Worm (Caenorhabditis elegans) whole organism, L4 larva: ENCODE data around the gene pup-2.
A peak's percentile ranks its signal among the peaks of the same experiment; 100 is the strongest.

Experiments used
- D1046.2 ChIP-seq: fragments of 200-800 bp; sonication (Bioruptor generic); IDR thresholded peaks from 2 replicates; pipeline ENCODE4 v1.3.6; 2022; ENCODE audit warnings: missing genetic modification characterization, missing compliant biosample characterization
- F10B5.3 ChIP-seq: sonication (generic microtip); optimal IDR thresholded peaks from 2 replicates; lab custom pipeline; 2016; ENCODE audit warnings: mild to moderate bottlenecking, missing genetic modification characterization, missing compliant biosample characterization
- F26F4.8 ChIP-seq: fragments of 200-800 bp; sonication (Bioruptor generic); conservative IDR thresholded peaks from 2 replicates; pipeline ENCODE4 v1.3.6; 2022; ENCODE audit warnings: missing genetic modification characterization, missing compliant biosample characterization
- F44E2.7 ChIP-seq: fragments of 200-800 bp; sonication (Bioruptor generic); IDR thresholded peaks from 2 replicates; pipeline ENCODE4 v2.1.2; 2022; ENCODE audit warnings: missing genetic modification characterization, missing compliant biosample characterization
- T26A8.4 ChIP-seq: fragments of 200-800 bp; sonication (Bioruptor generic); IDR thresholded peaks from 2 replicates; pipeline ENCODE4 v1.3.6; 2022; ENCODE audit warnings: missing genetic modification characterization, missing compliant biosample characterization
- Y5F2A.4 ChIP-seq: fragments of 200-800 bp; sonication (Bioruptor generic); optimal IDR thresholded peaks from 2 replicates; lab custom pipeline; 2018; ENCODE audit warnings: mild to moderate bottlenecking, missing genetic modification characterization, missing compliant biosample characterization
- aly-2 ChIP-seq: sonication (generic microtip); optimal IDR thresholded peaks from 2 replicates; lab custom pipeline; 2018; ENCODE audit warnings: missing biosample characterization, missing genetic modification characterization
- arid-1 ChIP-seq: fragments of 200-800 bp; sonication (Bioruptor generic); conservative IDR thresholded peaks from 2 replicates; pipeline ENCODE4 v1.3.6; 2022; ENCODE audit warnings: missing genetic modification reagents, missing genetic modification characterization, missing compliant biosample characterization
- ceh-20 ChIP-seq: fragments of 200-800 bp; sonication (Bioruptor generic); IDR thresholded peaks from 2 replicates; pipeline ENCODE4 v1.3.6; 2022; ENCODE audit warnings: missing genetic modification reagents, missing genetic modification characterization, missing compliant biosample characterization
- ceh-44 ChIP-seq: fragments of 200-800 bp; sonication (Bioruptor generic); IDR thresholded peaks from 2 replicates; pipeline ENCODE4 v1.3.6; 2022; ENCODE audit warnings: missing genetic modification reagents, missing genetic modification characterization, missing compliant biosample characterization
- cey-2 ChIP-seq: sonication (generic microtip); optimal IDR thresholded peaks from 3 replicates; lab custom pipeline; 2017; ENCODE audit warnings: missing genetic modification characterization, mild to moderate bottlenecking, missing compliant biosample characterization, antibody characterized with exemption, borderline replicate concordance; ENCODE audit not compliant: insufficient read depth
- ctbp-1 ChIP-seq: fragments of 200-800 bp; sonication (Bioruptor generic); IDR thresholded peaks from 2 replicates; pipeline ENCODE4 v1.3.6; 2022; ENCODE audit warnings: missing genetic modification reagents, missing genetic modification characterization, missing compliant biosample characterization
- daf-8 ChIP-seq: fragments of 200-800 bp; sonication (Bioruptor generic); IDR thresholded peaks from 2 replicates; pipeline ENCODE4 v1.3.6; 2022; ENCODE audit warnings: missing genetic modification characterization, missing compliant biosample characterization
- dmd-6 ChIP-seq: fragments of 200-800 bp; sonication (Bioruptor generic); IDR thresholded peaks from 2 replicates; pipeline ENCODE4 v1.3.6; 2022; ENCODE audit warnings: missing genetic modification reagents, missing genetic modification characterization, missing compliant biosample characterization
- dpl-1 ChIP-seq: fragments of 150-350 bp; optimal IDR thresholded peaks from 2 replicates; lab custom pipeline; 2014; ENCODE audit warnings: missing biosample characterization, missing genetic modification reagents, missing genetic modification characterization
- duxl-1 ChIP-seq: sonication (generic microtip); optimal IDR thresholded peaks from 2 replicates; lab custom pipeline; 2016; ENCODE audit warnings: mild to moderate bottlenecking, missing genetic modification characterization, moderate library complexity, missing compliant biosample characterization; ENCODE audit not compliant: poor library complexity
- fkh-10 ChIP-seq: fragments of 150-350 bp; optimal IDR thresholded peaks from 2 replicates; lab custom pipeline; 2014; ENCODE audit warnings: missing biosample characterization, missing genetic modification reagents, missing genetic modification characterization
- hlh-11 ChIP-seq: fragments of 200-800 bp; sonication (Bioruptor generic); optimal IDR thresholded peaks from 2 replicates; lab custom pipeline; 2018; ENCODE audit warnings: mild to moderate bottlenecking, missing genetic modification characterization, missing compliant biosample characterization
- lin-1 ChIP-seq: fragments of 200-800 bp; sonication (Bioruptor generic); IDR thresholded peaks from 2 replicates; pipeline ENCODE4 v1.3.6; 2022; ENCODE audit warnings: missing genetic modification reagents, missing genetic modification characterization, missing compliant biosample characterization
- lin-38 ChIP-seq: fragments of 200-800 bp; sonication (Bioruptor generic); IDR thresholded peaks from 2 replicates; pipeline ENCODE4 v1.3.6; 2022; ENCODE audit warnings: missing genetic modification reagents, missing genetic modification characterization, missing compliant biosample characterization
- madf-5 ChIP-seq, 2 experiments: fragments of 200-800 bp; sonication (Bioruptor generic); IDR thresholded peaks; 2 replicates each; pipeline ENCODE4 v1.3.6; 2022; ENCODE audit warnings: missing compliant biosample characterization in 2 of 2, missing genetic modification characterization in 2 of 2
- mes-2 ChIP-seq: sonication (generic microtip); optimal IDR thresholded peaks from 2 replicates; lab custom pipeline; 2016; ENCODE audit warnings: missing genotype, mild to moderate bottlenecking, missing genetic modification characterization, missing compliant biosample characterization; ENCODE audit not compliant: poor library complexity, severe bottlenecking
- mxl-2 ChIP-seq: fragments of 200-800 bp; sonication (Bioruptor generic); conservative IDR thresholded peaks from 2 replicates; pipeline ENCODE4 v1.3.6; 2022; ENCODE audit warnings: missing genetic modification reagents, missing genetic modification characterization, missing compliant biosample characterization
- nhr-11 ChIP-seq: fragments of 150-350 bp; optimal IDR thresholded peaks from 2 replicates; lab custom pipeline; 2014; ENCODE audit warnings: missing biosample characterization, missing genetic modification characterization
- nhr-76 ChIP-seq: fragments of 150-350 bp; optimal IDR thresholded peaks from 2 replicates; lab custom pipeline; 2014; ENCODE audit warnings: missing biosample characterization, missing genetic modification characterization
- spr-1 ChIP-seq: sonication (generic microtip); optimal IDR thresholded peaks from 2 replicates; lab custom pipeline; 2016; ENCODE audit warnings: mild to moderate bottlenecking, missing genetic modification characterization, missing compliant biosample characterization
- spr-3 ChIP-seq: fragments of 200-800 bp; sonication (Bioruptor generic); optimal IDR thresholded peaks from 2 replicates; lab custom pipeline; 2018; ENCODE audit warnings: mild to moderate bottlenecking, missing genetic modification characterization, missing compliant biosample characterization
- tag-97 ChIP-seq: fragments of 200-800 bp; sonication (Bioruptor generic); IDR thresholded peaks from 2 replicates; pipeline ENCODE4 v1.3.6; 2022; ENCODE audit warnings: missing genetic modification characterization, missing compliant biosample characterization
- unc-62 ChIP-seq, 3 experiments: fragments of 150-350 bp in 1 of 3; sonication (generic microtip); optimal IDR thresholded peaks in 2 of 3; peaks in 1 of 3; 1 replicate in 1 of 3; 2 replicates in 2 of 3; lab custom pipeline; 2014 to 2017; ENCODE audit warnings: missing biosample characterization in 3 of 3, missing genetic modification characterization in 3 of 3, missing genetic modification reagents in 3 of 3, missing genotype in 1 of 3
- vab-7 ChIP-seq: fragments of 200-800 bp; sonication (Bioruptor generic); IDR thresholded peaks from 2 replicates; pipeline ENCODE4 v1.3.6; 2022; ENCODE audit warnings: missing genetic modification reagents, missing genetic modification characterization, missing compliant biosample characterization
- zag-1 ChIP-seq: fragments of 150-350 bp; optimal IDR thresholded peaks from 2 replicates; lab custom pipeline; 2014; ENCODE audit warnings: missing biosample characterization, missing genetic modification characterization
- zip-11 ChIP-seq: fragments of 200-800 bp; sonication (Bioruptor generic); IDR thresholded peaks from 2 replicates; pipeline ENCODE4 v1.3.6; 2022; ENCODE audit warnings: missing genetic modification characterization, missing compliant biosample characterization

The pup-2 gene

ce11 chrIII:5155393-5155792 lies 30.3 kb upstream of the pup-2 start:
- no peak for TF ChIP-seq ceh-20
- TF ChIP-seq hlh-11 (tag; lab: Kevin White, UChicago): no peak
- no peak for TF ChIP-seq spr-1
- TF ChIP-seq madf-5 (GFP tag; IDR thresholded peaks at IDR 0.05; lab: Robert Waterston, UW): no peak
- TF ChIP-seq unc-62 (GFP tag; optimal IDR thresholded peaks at IDR 0.05 in 1 of 2; lab: Kevin White, UChicago): no peak
- TF ChIP-seq unc-62 (tag; optimal IDR thresholded peaks at IDR 0.05; lab: Kevin White, UChicago): no peak
- 0 out of 2 replicates have a peak, but pooled peaks have one; percentile 12 for TF ChIP-seq lin-38 (GFP tag; lab: Robert Waterston, UW)
- no peak for TF ChIP-seq nhr-76 (tag; lab: Kevin White, UChicago)
- peak; percentile 7 for TF ChIP-seq mes-2 (tag; lab: Kevin White, UChicago)
- 0 out of 2 replicates have a peak, but pooled peaks have one; percentile 11 for TF ChIP-seq ctbp-1 (GFP tag; lab: Robert Waterston, UW)
- no peak for TF ChIP-seq daf-8 (GFP tag; lab: Robert Waterston, UW)
- TF ChIP-seq vab-7 (GFP tag; lab: Robert Waterston, UW): no peak
- no peak for TF ChIP-seq aly-2 (tag; lab: Kevin White, UChicago)
- no peak for TF ChIP-seq dpl-1 (GFP tag; lab: Kevin White, UChicago)
- TF ChIP-seq spr-3 (GFP tag; lab: Kevin White, UChicago): no peak
- no peak for TF ChIP-seq zag-1 (tag; lab: Kevin White, UChicago)
- no peak for TF ChIP-seq ceh-44 (GFP tag; lab: Robert Waterston, UW)

DNA sequence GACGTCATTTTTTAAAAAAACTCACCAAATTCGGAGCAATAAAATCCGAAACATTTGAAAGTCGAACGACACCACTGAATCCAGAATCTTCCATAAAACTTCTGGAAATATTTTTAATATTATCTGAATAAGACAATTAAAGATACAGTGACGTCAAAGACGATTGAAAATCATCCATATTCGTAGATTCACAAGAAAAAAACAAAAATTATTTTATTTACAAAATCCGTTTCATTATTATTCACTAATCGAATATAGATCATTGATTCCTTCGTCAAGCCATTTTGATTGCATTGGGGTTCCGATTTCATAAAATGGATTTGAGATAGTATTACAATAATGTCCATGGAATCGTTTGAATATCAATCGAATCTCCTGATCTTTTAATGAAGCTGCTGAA lies 27.0 kb upstream of the pup-2 start, which contains the start of gene oxy-4:
Gene oxy-4 (minus strand): TSS at position 101 of the 400 bp plus-strand sequence.
- TF ChIP-seq dmd-6 (GFP tag; lab: Robert Waterston, UW) (no peak), F10B5.3 (no peak), Y5F2A.4 (GFP tag; lab: Kevin White, UChicago) (no peak), hlh-11 (tag; lab: Kevin White, UChicago) (no peak), F44E2.7 (no peak), cey-2 (tag; lab: Kevin White, UChicago) (no peak), T26A8.4 (GFP tag; lab: Robert Waterston, UW) (no peak), lin-1 (GFP tag; lab: Robert Waterston, UW) (no peak)

- TF ChIP-seq lin-38 (GFP tag; lab: Robert Waterston, UW): peak; percentile 34
- TF ChIP-seq D1046.2: no peak
These were observed 26.2 kb upstream of the pup-2 start, which contains the start of gene T10F2.5 for ce11 chrIII:5159505-5159904. Gene T10F2.5, minus strand, starts transcription at chrIII:5159605.

DNA sequence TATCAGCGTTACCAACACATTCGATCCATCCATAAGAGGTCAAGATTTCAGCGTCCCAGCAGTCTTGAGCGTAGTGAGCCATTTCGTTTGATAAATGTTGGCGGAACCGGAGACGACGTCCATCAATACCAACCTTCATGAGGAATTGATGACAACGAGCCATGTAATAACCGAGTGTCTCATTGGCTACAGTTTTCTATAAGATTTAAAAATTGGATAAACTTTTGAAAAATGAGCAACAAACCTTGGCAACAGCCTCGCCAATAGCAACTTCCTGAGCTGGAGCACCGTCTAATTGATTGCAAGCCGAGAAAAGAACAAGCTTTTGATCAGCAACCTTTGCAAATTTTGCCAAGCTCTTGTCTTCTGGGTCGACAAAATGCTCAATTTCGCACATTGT lies 24.9 kb upstream of the pup-2 start:
- TF ChIP-seq duxl-1 (no peak), nhr-11 (no peak), arid-1 (no peak), mxl-2 (no peak), tag-97 (no peak), F26F4.8 (0 out of 2 replicates have a peak, but pooled peaks have one; percentile 12), fkh-10 (no peak), D1046.2 (no peak), unc-62 (GFP tag; optimal IDR thresholded peaks at IDR 0.05 in 1 of 2; lab: Kevin White, UChicago) (peak in 1 of 2 experiments; percentile 91), unc-62 (tag; optimal IDR thresholded peaks at IDR 0.05; lab: Kevin White, UChicago) (no peak), zip-11 (no peak)
- TF ChIP-seq, all 104 proteins: peak for 2
